Fruit fly (Drosophila melanogaster) whole organism: ENCODE results near the gene nrv2.

Experiments used
- CG8478 ChIP-seq: fragments of >200 bp; optimal IDR thresholded peaks from 2 replicates; lab custom pipeline; 2018; ENCODE audit warnings: inconsistent platforms
- EcR ChIP-seq, 2 experiments: fragments of >200 bp; optimal IDR thresholded peaks; 2 replicates each; lab custom pipeline; 2017; ENCODE audit warnings: missing biosample characterization in 2 of 2, missing genetic modification characterization in 2 of 2, missing genetic modification reagents in 2 of 2
- psq ChIP-seq: fragments of >200 bp; optimal IDR thresholded peaks from 2 replicates; lab custom pipeline; 2017
- usp ChIP-seq: fragments of >200 bp; optimal IDR thresholded peaks from 2 replicates; lab custom pipeline; 2017; ENCODE audit warnings: missing biosample characterization, missing genetic modification characterization, mixed read lengths

- TF ChIP-seq psq, result no peak
- TF ChIP-seq EcR (GFP tag; optimal IDR thresholded peaks at IDR 0.05; lab: Kevin White, UChicago), result no peak
- no peak for TF ChIP-seq CG8478 (lab: Kevin White, UChicago)
- TF ChIP-seq usp (GFP tag; lab: Kevin White, UChicago), result no peak
Measured at dm6 chr2L:6797408-6797807, 1.3 kb downstream of the nrv2 start.
